Fruit fly (Drosophila melanogaster) whole organism, wandering third instar larva: ENCODE measurements around the gene CG42680.

Source experiments
- CrebA ChIP-seq: fragments of 200-800 bp; sonication (Bioruptor generic); optimal IDR thresholded peaks from 2 replicates; lab custom pipeline; 2016; ENCODE audit warnings: missing biosample characterization, mild to moderate bottlenecking, missing genetic modification characterization, borderline replicate concordance
- psq ChIP-seq: fragments of 200-800 bp; sonication (Bioruptor generic); optimal IDR thresholded peaks from 3 replicates; lab custom pipeline; 2017; ENCODE audit warnings: missing biosample characterization, mild to moderate bottlenecking, missing genetic modification characterization, moderate library complexity
- usp ChIP-seq: fragments of >200 bp; optimal IDR thresholded peaks from 2 replicates; lab custom pipeline; 2017; ENCODE audit warnings: missing biosample characterization, missing genetic modification characterization

DNA sequence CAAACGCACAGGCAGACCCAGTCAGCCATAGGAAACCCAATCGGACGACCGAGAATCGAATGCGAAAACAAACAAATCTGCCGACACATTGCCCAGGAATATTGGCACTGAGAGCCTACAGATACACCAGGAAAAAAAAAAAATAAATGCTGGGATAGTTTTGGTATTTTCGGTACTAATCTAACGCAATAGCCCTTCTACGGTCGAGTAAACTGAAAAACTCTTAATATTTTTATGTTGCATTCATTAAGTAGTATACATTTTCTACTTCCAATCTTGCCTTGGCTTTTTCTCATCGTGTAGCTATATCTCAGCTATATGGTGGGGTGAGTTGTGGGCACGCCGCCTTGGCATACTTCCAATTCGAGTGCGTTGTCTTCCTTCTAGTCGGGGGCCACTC lies 31.6 kb upstream of the CG42680 start:
- no peak for TF ChIP-seq usp (GFP tag; lab: Kevin White, UChicago)
- no peak for TF ChIP-seq CrebA (GFP tag; lab: Kevin White, UChicago)
- TF ChIP-seq psq (GFP tag; lab: Kevin White, UChicago), result no peak
